Worm (Caenorhabditis elegans) whole organism, early embryonic: ENCODE measurements around the gene lip-1.

ENCODE experiments used
- F13C5.2 ChIP-seq: sonication (generic microtip); optimal IDR thresholded peaks from 2 replicates; lab custom pipeline; 2017; ENCODE audit warnings: mild to moderate bottlenecking, missing genetic modification characterization, inconsistent platforms, missing compliant biosample characterization
- ama-1 ChIP-seq: fragments of 150-350 bp; optimal IDR thresholded peaks from 2 replicates; lab custom pipeline; 2014
- hmbx-1 ChIP-seq: sonication (generic microtip); optimal IDR thresholded peaks from 2 replicates; lab custom pipeline; 2016; ENCODE audit warnings: mild to moderate bottlenecking, missing genetic modification characterization, missing compliant biosample characterization
- hnd-1 ChIP-seq: sonication (generic microtip); optimal IDR thresholded peaks from 2 replicates; lab custom pipeline; 2016; ENCODE audit warnings: missing genetic modification characterization, missing compliant biosample characterization
- scrt-1 ChIP-seq: fragments of 200-800 bp; sonication (Bioruptor generic); IDR thresholded peaks from 2 replicates; pipeline ENCODE4 v1.3.6; 2022; ENCODE audit warnings: missing genetic modification characterization, missing compliant biosample characterization
- sea-1 ChIP-seq: fragments of 200-800 bp; sonication (Bioruptor generic); conservative IDR thresholded peaks from 2 replicates; pipeline ENCODE4 v1.3.6; 2022; ENCODE audit warnings: missing genetic modification characterization, missing compliant biosample characterization

- TF ChIP-seq F13C5.2 (tag; lab: Kevin White, UChicago): no peak
- no peak for TF ChIP-seq sea-1 (GFP tag; lab: Robert Waterston, UW)
- no peak for TF ChIP-seq ama-1 (lab: Kevin White, UChicago)
- TF ChIP-seq hmbx-1 (tag; lab: Kevin White, UChicago): no peak
- TF ChIP-seq hnd-1 (tag; lab: Kevin White, UChicago): no peak
- no peak for TF ChIP-seq scrt-1 (GFP tag; lab: Robert Waterston, UW)
These were observed 3.7 kb upstream of the lip-1 start for ce11 chrIV:6839091-6839522.
